Fruit fly (Drosophila melanogaster) whole organism, prepupa: ENCODE data around the gene msl-2.
A peak's percentile ranks its signal among the peaks of the same experiment; 100 is the strongest.

Experiments
- CG10631 ChIP-seq: fragments of 200-800 bp; sonication (Bioruptor generic); optimal IDR thresholded peaks from 2 replicates; lab custom pipeline; 2016; ENCODE audit warnings: missing biosample characterization, missing genetic modification characterization
- CG10669 ChIP-seq: fragments of 200-800 bp; sonication (Bioruptor generic); optimal IDR thresholded peaks from 3 replicates; lab custom pipeline; 2018; ENCODE audit warnings: missing biosample characterization, mild to moderate bottlenecking, missing genetic modification characterization, moderate library complexity
- CG11294 ChIP-seq: fragments of 200-800 bp; sonication (Bioruptor generic); IDR thresholded peaks from 2 replicates; pipeline ENCODE4 v1.3.6; 2022; ENCODE audit warnings: missing biosample characterization, missing genetic modification characterization
- CG11762 ChIP-seq: fragments of 200-800 bp; sonication (Bioruptor generic); optimal IDR thresholded peaks from 3 replicates; lab custom pipeline; 2016; ENCODE audit warnings: missing biosample characterization, missing genetic modification characterization; ENCODE audit not compliant: insufficient read depth
- CG11902 ChIP-seq: fragments of 200-800 bp; sonication (Bioruptor generic); optimal IDR thresholded peaks from 3 replicates; lab custom pipeline; 2016; ENCODE audit warnings: missing biosample characterization, missing genetic modification characterization
- CG15336 ChIP-seq: fragments of 200-800 bp; sonication (Bioruptor generic); IDR thresholded peaks from 2 replicates; pipeline ENCODE4 v1.3.6; 2022; ENCODE audit warnings: missing biosample characterization, missing genetic modification characterization
- CG1621 ChIP-seq: fragments of 200-800 bp; sonication (Bioruptor generic); optimal IDR thresholded peaks from 3 replicates; lab custom pipeline; 2018; ENCODE audit warnings: missing biosample characterization, mild to moderate bottlenecking, missing genetic modification characterization
- CG3032 ChIP-seq: fragments of 200-800 bp; optimal IDR thresholded peaks from 2 replicates; lab custom pipeline; 2019; ENCODE audit warnings: missing biosample characterization, mild to moderate bottlenecking, missing genetic modification characterization, moderate library complexity
- CG31627 ChIP-seq: fragments of 200-800 bp; sonication (Bioruptor generic); optimal IDR thresholded peaks from 3 replicates; lab custom pipeline; 2016; ENCODE audit warnings: missing biosample characterization, missing genetic modification characterization
- CG32006 ChIP-seq: fragments of 200-800 bp; sonication (Bioruptor generic); optimal IDR thresholded peaks from 3 replicates; lab custom pipeline; 2017; ENCODE audit warnings: missing biosample characterization, mild to moderate bottlenecking, missing genetic modification characterization
- CG34406 ChIP-seq: fragments of 200-800 bp; sonication (Bioruptor generic); optimal IDR thresholded peaks from 3 replicates; lab custom pipeline; 2016; ENCODE audit warnings: missing biosample characterization, missing genetic modification characterization
- CG3919 ChIP-seq: fragments of 200-800 bp; sonication (Bioruptor generic); optimal IDR thresholded peaks from 3 replicates; lab custom pipeline; 2016; ENCODE audit warnings: missing biosample characterization, missing genetic modification characterization
- CG4318 ChIP-seq: fragments of 200-800 bp; sonication (Bioruptor generic); optimal IDR thresholded peaks from 3 replicates; lab custom pipeline; 2017; ENCODE audit warnings: missing biosample characterization, mild to moderate bottlenecking, missing genetic modification characterization
- CG6792 ChIP-seq: fragments of 200-800 bp; sonication (Bioruptor generic); optimal IDR thresholded peaks from 3 replicates; lab custom pipeline; 2016; ENCODE audit warnings: missing biosample characterization, missing genetic modification characterization
- CG6808 ChIP-seq: fragments of 200-800 bp; sonication (Bioruptor generic); optimal IDR thresholded peaks from 3 replicates; lab custom pipeline; 2017; ENCODE audit warnings: missing biosample characterization, missing genetic modification characterization, mild to moderate bottlenecking, moderate library complexity, missing genetic modification reagents
- CG6854 ChIP-seq: fragments of 200-800 bp; sonication (Bioruptor generic); optimal IDR thresholded peaks from 2 replicates; lab custom pipeline; 2017; ENCODE audit warnings: missing biosample characterization, mild to moderate bottlenecking, missing genetic modification characterization
- CG7368 ChIP-seq: fragments of 200-800 bp; sonication (Bioruptor generic); optimal IDR thresholded peaks from 3 replicates; lab custom pipeline; 2016; ENCODE audit warnings: missing biosample characterization, missing genetic modification characterization
- CG8119 ChIP-seq: fragments of 200-800 bp; sonication (Bioruptor generic); IDR thresholded peaks from 3 replicates; pipeline ENCODE4 v1.3.6; 2022; ENCODE audit warnings: missing biosample characterization, missing genetic modification characterization
- CG8319 ChIP-seq: fragments of 200-800 bp; sonication (Bioruptor generic); optimal IDR thresholded peaks from 3 replicates; lab custom pipeline; 2016; ENCODE audit warnings: missing biosample characterization, missing genetic modification characterization
- CG8632 ChIP-seq: fragments of 200-800 bp; sonication (Bioruptor generic); optimal IDR thresholded peaks from 3 replicates; lab custom pipeline; 2016; ENCODE audit warnings: missing biosample characterization, missing genetic modification characterization
- CG9139 ChIP-seq: fragments of 200-800 bp; sonication (Bioruptor generic); optimal IDR thresholded peaks from 3 replicates; lab custom pipeline; 2017; ENCODE audit warnings: missing biosample characterization, mild to moderate bottlenecking, missing genetic modification characterization
- Eip75B ChIP-seq: fragments of 200-800 bp; sonication (Bioruptor generic); optimal IDR thresholded peaks from 3 replicates; lab custom pipeline; 2016; ENCODE audit warnings: missing biosample characterization, missing genetic modification characterization
- Eip78C ChIP-seq: fragments of 200-800 bp; sonication (Bioruptor generic); peaks from one replicate; lab custom pipeline; 2016; ENCODE audit warnings: missing biosample characterization, missing genetic modification characterization
- Ets96B ChIP-seq: fragments of 200-800 bp; optimal IDR thresholded peaks from 2 replicates; lab custom pipeline; 2019; ENCODE audit warnings: missing biosample characterization, mild to moderate bottlenecking, missing genetic modification characterization, moderate library complexity
- Hr38 ChIP-seq: sonication (Bioruptor generic); optimal IDR thresholded peaks from 2 replicates; lab custom pipeline; 2016; ENCODE audit warnings: missing biosample characterization, missing genetic modification characterization
- Hr4 ChIP-seq: fragments of 200-800 bp; sonication (Bioruptor generic); optimal IDR thresholded peaks from 3 replicates; lab custom pipeline; 2016; ENCODE audit warnings: missing biosample characterization, missing genetic modification characterization
- Lpt ChIP-seq: fragments of 200-800 bp; sonication (Bioruptor generic); optimal IDR thresholded peaks from 3 replicates; lab custom pipeline; 2016; ENCODE audit warnings: missing biosample characterization, missing genetic modification characterization
- Met ChIP-seq: fragments of 200-800 bp; sonication (Bioruptor generic); optimal IDR thresholded peaks from 3 replicates; lab custom pipeline; 2016; ENCODE audit warnings: missing biosample characterization, missing genetic modification characterization
- OdsH ChIP-seq: fragments of 200-800 bp; sonication (Bioruptor generic); optimal IDR thresholded peaks from 3 replicates; lab custom pipeline; 2016; ENCODE audit warnings: missing biosample characterization, missing genetic modification characterization
- Smox ChIP-seq: fragments of 200-800 bp; sonication (Bioruptor generic); optimal IDR thresholded peaks from 3 replicates; lab custom pipeline; 2016; ENCODE audit warnings: missing biosample characterization, missing genetic modification characterization
- Sox102F ChIP-seq: fragments of 200-800 bp; sonication (Bioruptor generic); optimal IDR thresholded peaks from 2 replicates; lab custom pipeline; 2016; ENCODE audit warnings: missing biosample characterization, mild to moderate bottlenecking, missing genetic modification characterization
- achi ChIP-seq: fragments of 200-800 bp; sonication (Bioruptor generic); optimal IDR thresholded peaks from 3 replicates; lab custom pipeline; 2016; ENCODE audit warnings: missing biosample characterization, missing genetic modification characterization
- acj6 ChIP-seq: fragments of 200-800 bp; sonication (Bioruptor generic); optimal IDR thresholded peaks from 3 replicates; lab custom pipeline; 2016; ENCODE audit warnings: missing biosample characterization, missing genetic modification characterization
- cyc ChIP-seq: fragments of 200-800 bp; sonication (Bioruptor generic); optimal IDR thresholded peaks from 3 replicates; lab custom pipeline; 2016; ENCODE audit warnings: missing biosample characterization, missing genetic modification characterization
- esn ChIP-seq: fragments of 200-800 bp; sonication (Bioruptor generic); optimal IDR thresholded peaks from 2 replicates; lab custom pipeline; 2016; ENCODE audit warnings: missing biosample characterization, mild to moderate bottlenecking, missing genetic modification characterization, moderate library complexity
- fd59A ChIP-seq: fragments of 200-800 bp; sonication (Bioruptor generic); optimal IDR thresholded peaks from 2 replicates; lab custom pipeline; 2017; ENCODE audit warnings: missing biosample characterization, mild to moderate bottlenecking, missing genetic modification characterization, missing genetic modification reagents
- fd85E ChIP-seq: fragments of 200-800 bp; sonication (Bioruptor generic); optimal IDR thresholded peaks from 3 replicates; lab custom pipeline; 2016; ENCODE audit warnings: missing biosample characterization, missing genetic modification characterization
- fkh ChIP-seq: fragments of 200-800 bp; sonication (Bioruptor generic); optimal IDR thresholded peaks from 3 replicates; lab custom pipeline; 2017; ENCODE audit warnings: missing biosample characterization, mild to moderate bottlenecking, missing genetic modification characterization, moderate library complexity
- lz ChIP-seq: fragments of 200-800 bp; sonication (Bioruptor generic); optimal IDR thresholded peaks from 3 replicates; lab custom pipeline; 2016; ENCODE audit warnings: missing biosample characterization, missing genetic modification characterization
- net ChIP-seq: fragments of 200-800 bp; sonication (Bioruptor generic); optimal IDR thresholded peaks from 3 replicates; lab custom pipeline; 2016; ENCODE audit warnings: missing biosample characterization, missing genetic modification characterization
- salr ChIP-seq, 2 experiments: fragments of 200-800 bp; sonication (Bioruptor generic); optimal IDR thresholded peaks; 3 replicates each; lab custom pipeline; 2016 to 2018; ENCODE audit warnings: missing biosample characterization in 2 of 2, missing genetic modification characterization in 2 of 2, mild to moderate bottlenecking in 1 of 2
- spab ChIP-seq: fragments of 200-800 bp; sonication (Bioruptor generic); optimal IDR thresholded peaks from 2 replicates; lab custom pipeline; 2017; ENCODE audit warnings: missing biosample characterization, mild to moderate bottlenecking, missing genetic modification characterization, missing genetic modification reagents
- ss ChIP-seq, 2 experiments: fragments of 200-800 bp; sonication (Bioruptor generic); optimal IDR thresholded peaks; 2 replicates in 1 of 2; 3 replicates in 1 of 2; lab custom pipeline; 2017 to 2018; ENCODE audit warnings: mild to moderate bottlenecking in 2 of 2, missing biosample characterization in 2 of 2, missing genetic modification characterization in 2 of 2, moderate library complexity in 1 of 2
- svp ChIP-seq: fragments of 200-800 bp; sonication (Bioruptor generic); peaks from one replicate; lab custom pipeline; 2016; ENCODE audit warnings: missing biosample characterization, missing genetic modification characterization
- topi ChIP-seq: fragments of 200-800 bp; sonication (Bioruptor generic); optimal IDR thresholded peaks from 3 replicates; lab custom pipeline; 2016; ENCODE audit warnings: missing biosample characterization, missing genetic modification characterization
- vri ChIP-seq: fragments of 200-800 bp; sonication (Bioruptor generic); optimal IDR thresholded peaks from 3 replicates; lab custom pipeline; 2016; ENCODE audit warnings: missing biosample characterization, mild to moderate bottlenecking, missing genetic modification characterization

The msl-2 gene

DNA sequence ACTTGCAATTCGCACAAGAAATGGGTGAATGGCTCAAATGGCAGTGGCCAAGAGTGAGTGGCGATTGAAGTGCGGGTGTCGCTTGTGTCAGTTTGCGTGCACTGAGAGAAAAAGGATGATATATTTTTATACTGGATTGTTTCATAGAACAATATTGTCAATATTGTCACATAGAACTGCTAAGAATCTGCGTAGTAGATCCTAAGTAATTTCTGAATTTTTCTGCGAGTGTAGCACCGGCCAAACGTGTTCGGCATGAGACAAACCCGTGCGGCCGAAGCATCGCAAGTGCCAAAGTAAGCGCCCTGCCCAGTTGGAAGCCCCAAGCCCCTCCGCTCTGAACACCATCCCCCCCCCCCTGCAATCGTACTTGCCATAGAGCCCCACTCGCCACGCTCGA, 25.6 kb downstream of the msl-2 start (continued):
- peak; percentile 60 for TF ChIP-seq spab
- peak; percentile 11 for TF ChIP-seq Ets96B
- TF ChIP-seq Smox (GFP tag; lab: Kevin White, UChicago), result no peak
- peak; percentile 57 for TF ChIP-seq Sox102F
- peak; percentile 58 for TF ChIP-seq CG8319 (GFP tag; lab: Kevin White, UChicago)
- TF ChIP-seq Eip78C, result peak; percentile 57
- TF ChIP-seq CG10631 (GFP tag; lab: Kevin White, UChicago), result peak; percentile 59
- peak; percentile 81 for TF ChIP-seq acj6

DNA sequence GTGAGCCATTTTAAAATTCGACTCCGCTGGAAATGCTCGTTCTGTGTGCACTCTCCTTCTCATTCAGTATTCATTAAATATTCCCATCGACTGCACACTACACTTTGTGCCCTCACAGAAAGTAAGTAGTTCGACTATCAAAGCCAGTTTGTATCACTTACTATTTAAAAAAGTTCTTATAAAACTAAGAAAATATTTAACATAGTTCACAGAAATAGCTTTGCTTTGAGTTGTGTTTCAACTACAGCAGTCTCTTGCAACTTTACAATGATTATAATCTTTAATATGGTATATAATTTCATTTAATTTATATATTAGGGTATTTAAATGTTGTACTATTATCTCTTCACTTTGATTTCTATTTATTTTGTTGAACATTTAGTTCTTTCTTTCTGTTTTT, 26.4 kb downstream of the msl-2 start:
- no peak for TF ChIP-seq OdsH
- no peak for TF ChIP-seq fd85E (GFP tag; lab: Kevin White, UChicago)
- TF ChIP-seq Eip78C, result peak; percentile 13
- peak; percentile 28; the same call in 1 of the 2 replicates for TF ChIP-seq CG15336 (GFP tag; lab: Robert Waterston, UW)
- no peak for TF ChIP-seq cyc (GFP tag; lab: Kevin White, UChicago)
- TF ChIP-seq CG32006 (GFP tag; lab: Kevin White, UChicago), result peak; percentile 19
- TF ChIP-seq CG3919 (GFP tag; lab: Kevin White, UChicago), result no peak
- TF ChIP-seq CG11294 (GFP tag; lab: Robert Waterston, UW), result no peak
- no peak for TF ChIP-seq Met (GFP tag; lab: Kevin White, UChicago)
- TF ChIP-seq svp (GFP tag; lab: Kevin White, UChicago), result peak; percentile 28

DNA sequence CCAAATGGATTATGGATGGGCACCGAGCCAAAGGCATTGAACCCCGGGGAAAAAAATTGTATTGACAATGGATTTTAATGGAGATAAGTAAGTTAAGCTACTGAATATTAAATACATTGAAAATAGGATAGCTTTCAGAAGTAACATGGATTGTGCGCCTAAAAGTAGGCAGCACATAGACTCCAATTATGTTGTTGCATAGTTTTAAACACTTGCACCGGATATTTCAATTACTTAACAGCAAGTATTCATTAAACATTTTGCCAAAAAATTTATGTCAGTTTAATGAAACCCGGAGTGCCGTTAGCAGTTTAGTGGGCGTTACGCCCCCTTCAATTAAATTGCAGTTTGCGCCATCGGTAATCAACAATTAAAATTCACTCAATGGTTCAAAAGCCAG, 27.8 kb downstream of the msl-2 start:
- TF ChIP-seq CG11902 (GFP tag; lab: Kevin White, UChicago), result no peak
- no peak for TF ChIP-seq esn
- TF ChIP-seq lz, result no peak
- no peak for TF ChIP-seq CG1621 (tag; lab: Kevin White, UChicago)
- TF ChIP-seq vri (GFP tag; lab: Kevin White, UChicago), result no peak
- TF ChIP-seq svp (GFP tag; lab: Kevin White, UChicago), result no peak
- no peak for TF ChIP-seq Eip75B (GFP tag; lab: Kevin White, UChicago)
- no peak for TF ChIP-seq CG6808 (GFP tag; lab: Kevin White, UChicago)
- TF ChIP-seq CG10669 (GFP tag; lab: Kevin White, UChicago), result no peak
- TF ChIP-seq CG11762 (GFP tag; lab: Kevin White, UChicago), result no peak
- TF ChIP-seq net (GFP tag; lab: Kevin White, UChicago), result no peak
- no peak for TF ChIP-seq OdsH
- no peak for TF ChIP-seq CG3032 (tag; lab: Kevin White, UChicago)
- TF ChIP-seq Sox102F, result no peak
- TF ChIP-seq Ets96B, result no peak
- no peak for TF ChIP-seq CG4318
- no peak for TF ChIP-seq Eip78C

DNA sequence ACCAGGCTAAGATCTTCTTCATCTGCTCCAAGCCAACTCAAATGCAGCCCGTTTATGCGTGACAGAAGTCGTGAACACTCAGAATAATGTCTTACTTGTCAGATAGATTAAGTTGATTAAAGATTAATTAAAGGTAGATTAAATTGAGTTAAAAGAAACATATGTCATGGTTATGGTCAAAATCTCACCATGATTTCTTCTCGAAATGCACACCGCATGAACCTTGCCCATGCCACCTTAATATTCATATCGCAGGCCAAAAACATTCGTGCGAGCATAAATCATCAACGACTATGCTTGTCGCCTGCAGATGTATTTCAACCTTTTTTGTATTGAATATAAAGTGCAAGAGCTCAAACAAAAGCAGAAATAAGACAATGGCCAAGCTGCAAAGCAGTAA, 28.8 kb downstream of the msl-2 start:
- peak; percentile 86 for TF ChIP-seq svp (GFP tag; lab: Kevin White, UChicago)
- TF ChIP-seq CG7368 (GFP tag; lab: Kevin White, UChicago), result peak; percentile 71
- peak; percentile 31 for TF ChIP-seq spab
- TF ChIP-seq lz, result peak; percentile 84
- TF ChIP-seq CG9139 (GFP tag; lab: Kevin White, UChicago), result no peak
- TF ChIP-seq CG8632 (GFP tag; lab: Kevin White, UChicago), result peak; percentile 66
- peak; percentile 83 for TF ChIP-seq Smox (GFP tag; lab: Kevin White, UChicago)
- TF ChIP-seq CG4318, result peak; percentile 57
- peak; percentile 78 for TF ChIP-seq fd59A (GFP tag; lab: Kevin White, UChicago)
- TF ChIP-seq CG3032 (tag; lab: Kevin White, UChicago), result peak; percentile 71
- TF ChIP-seq CG8119 (GFP tag; lab: Robert Waterston, UW), result peak; percentile 93
- TF ChIP-seq CG10631 (GFP tag; lab: Kevin White, UChicago), result peak; percentile 83
- peak; percentile 86 for TF ChIP-seq CG6792 (GFP tag; lab: Kevin White, UChicago)
- peak; percentile 89 for TF ChIP-seq Met (GFP tag; lab: Kevin White, UChicago)
- TF ChIP-seq CG31627, result peak; percentile 87
- peak; percentile 88 for TF ChIP-seq Hr4 (GFP tag; lab: Kevin White, UChicago)
- peak; percentile 59 to 81 for TF ChIP-seq salr (GFP tag; optimal IDR thresholded peaks at IDR 0.05; lab: Kevin White, UChicago)
- TF ChIP-seq fkh (GFP tag; lab: Kevin White, UChicago), result no peak
- no peak for TF ChIP-seq Hr38
- peak; percentile 80 for TF ChIP-seq Eip75B (GFP tag; lab: Kevin White, UChicago)
- TF ChIP-seq Lpt, result peak; percentile 70
- peak; percentile 35 for TF ChIP-seq CG8319 (GFP tag; lab: Kevin White, UChicago)
- TF ChIP-seq CG6854, result no peak
- TF ChIP-seq topi (GFP tag; lab: Kevin White, UChicago), result peak; percentile 83
- TF ChIP-seq net (GFP tag; lab: Kevin White, UChicago), result peak; percentile 73
- peak; percentile 83 for TF ChIP-seq achi (GFP tag; lab: Kevin White, UChicago)
- peak; percentile 46 to 68 for TF ChIP-seq ss (GFP tag; optimal IDR thresholded peaks at IDR 0.05; lab: Kevin White, UChicago)
- TF ChIP-seq vri (GFP tag; lab: Kevin White, UChicago), result peak; percentile 95
- TF ChIP-seq CG34406, result peak; percentile 70
